Fruit fly (Drosophila melanogaster) whole organism, embryonic: ENCODE measurements around the gene CG5793.
A peak's percentile ranks its signal among the peaks of the same experiment; 100 is the strongest.

Experiments
- Awh ChIP-seq: fragments of 200-800 bp; sonication (Bioruptor generic); IDR thresholded peaks from 2 replicates; pipeline ENCODE4, ENCODE4 v1.3.6; 2022; ENCODE audit warnings: missing biosample characterization, missing genetic modification characterization
- CG11093 ChIP-seq: fragments of 200-800 bp; sonication (Bioruptor generic); IDR thresholded peaks from 3 replicates; pipeline ENCODE4 v1.3.6; 2022; ENCODE audit warnings: missing biosample characterization, missing genetic modification characterization
- CG11695 ChIP-seq: fragments of 200-800 bp; sonication (Bioruptor generic); IDR thresholded peaks from 3 replicates; pipeline ENCODE4 v1.3.6; 2022; ENCODE audit warnings: missing biosample characterization, missing genetic modification characterization
- CG12155 ChIP-seq: fragments of 200-800 bp; sonication (Bioruptor generic); optimal IDR thresholded peaks from 3 replicates; lab custom pipeline; 2016; ENCODE audit warnings: missing biosample characterization, missing genetic modification characterization
- CG14667 ChIP-seq: fragments of 200-800 bp; sonication (Bioruptor generic); IDR thresholded peaks from 2 replicates; pipeline ENCODE4 v1.3.6; 2022; ENCODE audit warnings: missing biosample characterization, missing genetic modification characterization
- CG18599 ChIP-seq: fragments of 200-800 bp; sonication (Bioruptor generic); optimal IDR thresholded peaks from 3 replicates; lab custom pipeline; 2017; ENCODE audit warnings: missing biosample characterization, missing genetic modification characterization, mild to moderate bottlenecking, moderate library complexity, missing genetic modification reagents
- CG32532 ChIP-seq: fragments of 200-800 bp; sonication (Bioruptor generic); IDR thresholded peaks from 2 replicates; pipeline ENCODE4 v1.3.6; 2022; ENCODE audit warnings: missing biosample characterization, missing genetic modification characterization
- CG34376 ChIP-seq: fragments of 200-800 bp; sonication (Bioruptor generic); optimal IDR thresholded peaks from 2 replicates; lab custom pipeline; 2018; ENCODE audit warnings: missing biosample characterization, mild to moderate bottlenecking, missing genetic modification characterization
- CG34422 ChIP-seq: fragments of 200-800 bp; sonication (Bioruptor generic); IDR thresholded peaks from 3 replicates; pipeline ENCODE4 v1.3.6; 2022; ENCODE audit warnings: missing biosample characterization, missing genetic modification characterization
- CG3995 ChIP-seq: fragments of 200-800 bp; sonication (Bioruptor generic); optimal IDR thresholded peaks from 3 replicates; lab custom pipeline; 2016; ENCODE audit warnings: missing biosample characterization, missing genetic modification characterization
- CG4360 ChIP-seq: fragments of 200-800 bp; sonication (Bioruptor generic); IDR thresholded peaks from 2 replicates; pipeline ENCODE4 v1.3.6; 2022; ENCODE audit warnings: missing biosample characterization, missing genetic modification characterization
- CG4404 ChIP-seq: fragments of 200-800 bp; sonication (Bioruptor generic); IDR thresholded peaks from 2 replicates; pipeline ENCODE4 v1.3.6; 2022; ENCODE audit warnings: missing biosample characterization, missing genetic modification characterization
- CG6175 ChIP-seq: fragments of 200-800 bp; sonication (Bioruptor generic); IDR thresholded peaks from 3 replicates; pipeline ENCODE4 v1.3.6; 2022; ENCODE audit warnings: missing biosample characterization, missing genetic modification characterization
- CG8290 ChIP-seq, 3 experiments: fragments of 200-800 bp; sonication (Bioruptor generic); optimal IDR thresholded peaks; 2 replicates each; lab custom pipeline; 2016 to 2019; ENCODE audit warnings: missing biosample characterization in 3 of 3, missing genetic modification characterization in 3 of 3, mild to moderate bottlenecking in 2 of 3, moderate library complexity in 1 of 3
- CG9797 ChIP-seq: fragments of 200-800 bp; sonication (Bioruptor generic); optimal IDR thresholded peaks from 3 replicates; lab custom pipeline; 2018; ENCODE audit warnings: missing biosample characterization, mild to moderate bottlenecking, missing genetic modification characterization
- D ChIP-seq, 2 experiments: fragments of 200-800 bp in 1 of 2; fragments of >200 bp in 1 of 2; sonication (Bioruptor generic) in 1 of 2; optimal IDR thresholded peaks; 2 replicates in 1 of 2; 3 replicates in 1 of 2; lab custom pipeline; 2017; ENCODE audit warnings: mild to moderate bottlenecking in 1 of 2, missing biosample characterization in 1 of 2, missing genetic modification characterization in 1 of 2, missing genetic modification reagents in 1 of 2
- ERR ChIP-seq: fragments of 200-800 bp; sonication (Bioruptor generic); optimal IDR thresholded peaks from 2 replicates; lab custom pipeline; 2016; ENCODE audit warnings: missing biosample characterization, missing genetic modification characterization
- Ets65A ChIP-seq: fragments of 200-800 bp; sonication (Bioruptor generic); peaks from one replicate; lab custom pipeline; 2016; ENCODE audit warnings: missing biosample characterization, missing genetic modification characterization
- GATAe ChIP-seq: fragments of 200-800 bp; sonication (Bioruptor generic); conservative IDR thresholded peaks from 2 replicates; pipeline ENCODE4 v1.3.6; 2022; ENCODE audit warnings: missing biosample characterization, missing genetic modification characterization
- Hey ChIP-seq: fragments of 200-800 bp; sonication (Bioruptor generic); optimal IDR thresholded peaks from 3 replicates; lab custom pipeline; 2018; ENCODE audit warnings: missing biosample characterization, mild to moderate bottlenecking, missing genetic modification characterization
- HmgZ ChIP-seq: fragments of 200-800 bp; sonication (Bioruptor generic); optimal IDR thresholded peaks from 2 replicates; lab custom pipeline; 2018; ENCODE audit warnings: missing biosample characterization, mild to moderate bottlenecking, missing genetic modification characterization
- MTF-1 ChIP-seq: fragments of 200-800 bp; sonication (Bioruptor generic); optimal IDR thresholded peaks from 2 replicates; lab custom pipeline; 2018; ENCODE audit warnings: missing biosample characterization, mild to moderate bottlenecking, missing genetic modification characterization, borderline replicate concordance
- Med ChIP-seq: fragments of 200-800 bp; sonication (Bioruptor generic); peaks from one replicate; lab custom pipeline; 2016; ENCODE audit warnings: missing biosample characterization, missing genetic modification characterization, mild to moderate bottlenecking, inconsistent platforms, moderate library complexity
- NC2β ChIP-seq: fragments of 200-800 bp; sonication (Bioruptor generic); optimal IDR thresholded peaks from 2 replicates; lab custom pipeline; 2016; ENCODE audit warnings: missing biosample characterization, missing genetic modification characterization
- Oli ChIP-seq: fragments of 200-800 bp; sonication (Bioruptor generic); optimal IDR thresholded peaks from 2 replicates; lab custom pipeline; 2018; ENCODE audit warnings: missing biosample characterization, mild to moderate bottlenecking, missing genetic modification characterization, moderate library complexity
- Opbp ChIP-seq: fragments of 200-800 bp; sonication (Bioruptor generic); IDR thresholded peaks from 3 replicates; pipeline ENCODE4 v1.3.6; 2022; ENCODE audit warnings: missing biosample characterization, missing genetic modification characterization; ENCODE audit not compliant: partially characterized antibody
- Pdp1 ChIP-seq, 2 experiments: fragments of 200-800 bp; sonication (Bioruptor generic); optimal IDR thresholded peaks; 3 replicates each; lab custom pipeline; 2016; ENCODE audit warnings: missing biosample characterization in 2 of 2, missing genetic modification characterization in 2 of 2, mild to moderate bottlenecking in 1 of 2, moderate library complexity in 1 of 2
- Scr ChIP-seq: fragments of 200-800 bp; sonication (Bioruptor generic); IDR thresholded peaks from 2 replicates; pipeline ENCODE4 v1.3.6; 2022; ENCODE audit warnings: missing biosample characterization, missing genetic modification characterization; ENCODE audit not compliant: partially characterized antibody
- Trl ChIP-seq, 3 experiments: fragments of >200 bp in 2 of 3; fragments of 200-800 bp in 1 of 3; sonication (Bioruptor generic) in 1 of 3; optimal IDR thresholded peaks; 2 replicates in 1 of 3; 3 replicates in 2 of 3; lab custom pipeline; 2016 to 2017; ENCODE audit warnings: missing biosample characterization in 1 of 3, missing genetic modification characterization in 1 of 3
- caup ChIP-seq: fragments of 200-800 bp; sonication (Bioruptor generic); optimal IDR thresholded peaks from 3 replicates; lab custom pipeline; 2017; ENCODE audit warnings: missing biosample characterization, mild to moderate bottlenecking, missing genetic modification characterization, moderate library complexity; ENCODE audit not compliant: severe bottlenecking
- crol ChIP-seq: fragments of 200-800 bp; sonication (Bioruptor generic); IDR thresholded peaks from 2 replicates; pipeline ENCODE4 v1.3.6; 2022; ENCODE audit warnings: missing biosample characterization, missing genetic modification characterization
- cwo ChIP-seq: fragments of 200-800 bp; sonication (Bioruptor generic); optimal IDR thresholded peaks from 3 replicates; lab custom pipeline; 2017; ENCODE audit warnings: missing biosample characterization, missing genetic modification characterization, mild to moderate bottlenecking, moderate library complexity, missing genetic modification reagents
- exex ChIP-seq: fragments of 200-800 bp; sonication (Bioruptor generic); optimal IDR thresholded peaks from 4 replicates; lab custom pipeline; 2018; ENCODE audit warnings: missing biosample characterization, mild to moderate bottlenecking, missing genetic modification characterization, moderate library complexity
- fd96Cb ChIP-seq: fragments of 200-800 bp; sonication (Bioruptor generic); optimal IDR thresholded peaks from 2 replicates; lab custom pipeline; 2018; ENCODE audit warnings: missing biosample characterization, mild to moderate bottlenecking, missing genetic modification characterization, moderate library complexity
- gcm ChIP-seq: fragments of 200-800 bp; sonication (Bioruptor generic); optimal IDR thresholded peaks from 2 replicates; lab custom pipeline; 2019; ENCODE audit warnings: missing biosample characterization, mild to moderate bottlenecking, missing genetic modification characterization, moderate library complexity
- grn ChIP-seq: fragments of 200-800 bp; sonication (Bioruptor generic); optimal IDR thresholded peaks from 3 replicates; lab custom pipeline; 2017; ENCODE audit warnings: missing biosample characterization, missing genetic modification characterization
- gt ChIP-seq: fragments of 200-800 bp; sonication (Bioruptor generic); IDR thresholded peaks from 2 replicates; pipeline ENCODE4 v1.3.6; 2022; ENCODE audit warnings: missing biosample characterization, missing genetic modification characterization
- mirr ChIP-seq: fragments of 200-800 bp; sonication (Bioruptor generic); optimal IDR thresholded peaks from 3 replicates; lab custom pipeline; 2018; ENCODE audit warnings: missing biosample characterization, mild to moderate bottlenecking, missing genetic modification characterization
- nerfin-1 ChIP-seq: fragments of 200-800 bp; sonication (Bioruptor generic); optimal IDR thresholded peaks from 3 replicates; lab custom pipeline; 2019; ENCODE audit warnings: missing biosample characterization, mild to moderate bottlenecking, missing genetic modification characterization, moderate library complexity
- nmo ChIP-seq: fragments of 200-800 bp; sonication (Bioruptor generic); optimal IDR thresholded peaks from 2 replicates; lab custom pipeline; 2018; ENCODE audit warnings: missing biosample characterization, mild to moderate bottlenecking, missing genetic modification characterization, moderate library complexity
- org-1 ChIP-seq: fragments of 200-800 bp; sonication (Bioruptor generic); optimal IDR thresholded peaks from 2 replicates; lab custom pipeline; 2017; ENCODE audit warnings: missing biosample characterization, missing genetic modification characterization
- sd ChIP-seq: fragments of 200-800 bp; sonication (Bioruptor generic); optimal IDR thresholded peaks from 3 replicates; lab custom pipeline; 2018; ENCODE audit warnings: missing biosample characterization, mild to moderate bottlenecking, missing genetic modification characterization, moderate library complexity
- sim ChIP-seq: fragments of 200-800 bp; sonication (Bioruptor generic); IDR thresholded peaks from 2 replicates; pipeline ENCODE4 v1.3.6; 2022; ENCODE audit warnings: missing biosample characterization, missing genetic modification characterization
- slp2 ChIP-seq: fragments of 200-800 bp; sonication (Bioruptor generic); optimal IDR thresholded peaks from 2 replicates; lab custom pipeline; 2016; ENCODE audit warnings: missing biosample characterization, missing genetic modification characterization
- sr ChIP-seq: fragments of 200-800 bp; sonication (Bioruptor generic); IDR thresholded peaks from 3 replicates; pipeline ENCODE4 v1.3.6; 2022; ENCODE audit warnings: missing biosample characterization, missing genetic modification characterization
- sug ChIP-seq: fragments of 200-800 bp; optimal IDR thresholded peaks from 2 replicates; lab custom pipeline; 2019; ENCODE audit warnings: missing biosample characterization, mild to moderate bottlenecking, missing genetic modification characterization, moderate library complexity
- vnd ChIP-seq: fragments of 200-800 bp; sonication (Bioruptor generic); IDR thresholded peaks from 3 replicates; pipeline ENCODE4 v1.3.6; 2022; ENCODE audit warnings: missing biosample characterization, missing genetic modification characterization; ENCODE audit not compliant: partially characterized antibody

Gene CG5793

dm6 chr3R:21077577-21077976, 49.8 kb upstream of the CG5793 start (continued):
- TF ChIP-seq fd96Cb (tag; lab: Kevin White, UChicago): no peak
- no peak for TF ChIP-seq CG14667 (GFP tag; lab: Robert Waterston, UW)
- no peak for TF ChIP-seq CG4360 (GFP tag; lab: Robert Waterston, UW)
- peak; percentile 23 for TF ChIP-seq Ets65A (GFP tag; lab: Kevin White, UChicago)

- TF ChIP-seq CG32532 (GFP tag; lab: Robert Waterston, UW): no peak
- TF ChIP-seq Awh (GFP tag; lab: Robert Waterston, UW): no peak
- TF ChIP-seq ERR (GFP tag; lab: Kevin White, UChicago): no peak
- no peak for TF ChIP-seq Trl (optimal IDR thresholded peaks at IDR 0.05; lab: Kevin White, UChicago)
- no peak for TF ChIP-seq Trl (GFP tag; optimal IDR thresholded peaks at IDR 0.05; lab: Kevin White, UChicago)
- TF ChIP-seq CG8290 (GFP tag; optimal IDR thresholded peaks at IDR 0.05; lab: Kevin White, UChicago): no peak
- TF ChIP-seq CG8290 (tag; optimal IDR thresholded peaks at IDR 0.05; lab: Kevin White, UChicago): no peak
- no peak for TF ChIP-seq sim (GFP tag; lab: Robert Waterston, UW)
- no peak for TF ChIP-seq MTF-1 (GFP tag; lab: Kevin White, UChicago)
- no peak for TF ChIP-seq Opbp (GFP tag; lab: Robert Waterston, UW)
- no peak for TF ChIP-seq nmo (GFP tag; lab: Kevin White, UChicago)
- TF ChIP-seq CG4404 (GFP tag; lab: Robert Waterston, UW): no peak
- no peak for TF ChIP-seq CG34422 (GFP tag; lab: Robert Waterston, UW)
- TF ChIP-seq mirr: peak; percentile 90
- TF ChIP-seq CG12155 (GFP tag; lab: Kevin White, UChicago): no peak
- peak; percentile 81 for TF ChIP-seq sug (tag; lab: Kevin White, UChicago)
- TF ChIP-seq caup: no peak
- TF ChIP-seq CG3995 (GFP tag; lab: Kevin White, UChicago): no peak
- peak; percentile 38 for TF ChIP-seq Med (GFP tag; lab: Kevin White, UChicago)
- TF ChIP-seq vnd: peak; percentile 55; the same call in 2 of the 3 replicates
- no peak for TF ChIP-seq slp2
- TF ChIP-seq NC2β (GFP tag; lab: Kevin White, UChicago): no peak
- no peak for TF ChIP-seq CG9797 (GFP tag; lab: Kevin White, UChicago)
- peak; percentile 67 for TF ChIP-seq Hey (tag; lab: Kevin White, UChicago)
- TF ChIP-seq Scr (GFP tag; lab: Robert Waterston, UW): no peak
- TF ChIP-seq HmgZ (tag; lab: Kevin White, UChicago): peak; percentile 53
- TF ChIP-seq nerfin-1 (tag; lab: Kevin White, UChicago): no peak
- peak; percentile 11 for TF ChIP-seq CG18599 (GFP tag; lab: Kevin White, UChicago)
- TF ChIP-seq crol: peak; percentile 78; the same call in 1 of the 2 replicates
- TF ChIP-seq gcm: no peak
- TF ChIP-seq Oli (tag; lab: Kevin White, UChicago): no peak
- peak; percentile 40; the same call in 1 of the 2 replicates for TF ChIP-seq GATAe (GFP tag; lab: Robert Waterston, UW)
- TF ChIP-seq CG34376 (GFP tag; lab: Kevin White, UChicago): peak; percentile 84
- TF ChIP-seq CG11695 (GFP tag; lab: Robert Waterston, UW): no peak
- TF ChIP-seq Pdp1 (GFP tag; optimal IDR thresholded peaks at IDR 0.05; lab: Kevin White, UChicago): no peak
- no peak for TF ChIP-seq D (optimal IDR thresholded peaks at IDR 0.05; lab: Kevin White, UChicago)
- no peak for TF ChIP-seq D (GFP tag; optimal IDR thresholded peaks at IDR 0.05; lab: Kevin White, UChicago)
- TF ChIP-seq cwo (GFP tag; lab: Kevin White, UChicago): peak; percentile 11
- no peak for TF ChIP-seq gt
- TF ChIP-seq sr (GFP tag; lab: Robert Waterston, UW): no peak
- peak; percentile 92 for TF ChIP-seq sd (tag; lab: Kevin White, UChicago)
- peak; percentile 99 for TF ChIP-seq grn (GFP tag; lab: Kevin White, UChicago)
- no peak for TF ChIP-seq CG11093 (GFP tag; lab: Robert Waterston, UW)
- no peak for TF ChIP-seq CG6175 (GFP tag; lab: Robert Waterston, UW)
- no peak for TF ChIP-seq org-1 (GFP tag; lab: Kevin White, UChicago)
- TF ChIP-seq exex: peak; percentile 100
Observed at dm6 chr3R:21078211-21078610, 49.2 kb upstream of the CG5793 start.
